Worm (Caenorhabditis elegans) whole organism, late embryonic: Measurements from ENCODE around the gene T22B2.3.

Experiments used
- C38D4.7 ChIP-seq: fragments of 200-800 bp; sonication (Bioruptor generic); optimal IDR thresholded peaks from 2 replicates; lab custom pipeline; 2018; ENCODE audit warnings: mild to moderate bottlenecking, missing genetic modification characterization, moderate library complexity, missing compliant biosample characterization
- K02D7.2 ChIP-seq: sonication (generic microtip); optimal IDR thresholded peaks from 2 replicates; lab custom pipeline; 2017; ENCODE audit warnings: mild to moderate bottlenecking, missing genetic modification characterization, missing compliant biosample characterization
- K09A11.1 ChIP-seq: sonication (generic microtip); optimal IDR thresholded peaks from 2 replicates; lab custom pipeline; 2017; ENCODE audit warnings: antibody characterized with exemption, mild to moderate bottlenecking, missing genetic modification characterization, missing compliant biosample characterization; ENCODE audit not compliant: insufficient read depth
- Y22D7AL.16 ChIP-seq: sonication (generic microtip); optimal IDR thresholded peaks from 2 replicates; lab custom pipeline; 2016; ENCODE audit warnings: missing genetic modification characterization, missing compliant biosample characterization
- ama-1 ChIP-seq: fragments of 150-350 bp; optimal IDR thresholded peaks from 2 replicates; lab custom pipeline; 2014
- ceh-14 ChIP-seq: sonication (generic microtip); optimal IDR thresholded peaks from 2 replicates; lab custom pipeline; 2016; ENCODE audit warnings: missing genotype, missing genetic modification characterization, missing compliant biosample characterization
- ceh-18 ChIP-seq: sonication (generic microtip); optimal IDR thresholded peaks from 2 replicates; lab custom pipeline; 2016; ENCODE audit warnings: missing genetic modification characterization, missing compliant biosample characterization
- ceh-2 ChIP-seq: sonication (generic microtip); optimal IDR thresholded peaks from 2 replicates; lab custom pipeline; 2016; ENCODE audit warnings: missing genotype, missing genetic modification characterization, missing compliant biosample characterization
- ceh-24 ChIP-seq: sonication (generic microtip); optimal IDR thresholded peaks from 2 replicates; lab custom pipeline; 2016; ENCODE audit warnings: mild to moderate bottlenecking, missing genetic modification characterization, missing compliant biosample characterization
- ceh-31 ChIP-seq: sonication (generic microtip); optimal IDR thresholded peaks from 2 replicates; lab custom pipeline; 2016; ENCODE audit warnings: missing genetic modification characterization, missing compliant biosample characterization
- ceh-48 ChIP-seq: sonication (generic microtip); optimal IDR thresholded peaks from 2 replicates; lab custom pipeline; 2016; ENCODE audit warnings: missing genetic modification characterization, inconsistent platforms, missing compliant biosample characterization
- che-1 ChIP-seq: sonication (generic microtip); optimal IDR thresholded peaks from 2 replicates; lab custom pipeline; 2016; ENCODE audit warnings: mild to moderate bottlenecking, missing genetic modification characterization, missing compliant biosample characterization
- dve-1 ChIP-seq: sonication (generic microtip); optimal IDR thresholded peaks from 2 replicates; lab custom pipeline; 2017; ENCODE audit warnings: antibody characterized with exemption, mild to moderate bottlenecking, missing genetic modification characterization, missing compliant biosample characterization
- elt-4 ChIP-seq: sonication (generic microtip); optimal IDR thresholded peaks from 2 replicates; lab custom pipeline; 2016; ENCODE audit warnings: missing genetic modification characterization, missing compliant biosample characterization
- eyg-1 ChIP-seq: sonication (generic microtip); optimal IDR thresholded peaks from 2 replicates; lab custom pipeline; 2016; ENCODE audit warnings: missing genotype, missing genetic modification characterization, missing compliant biosample characterization
- fax-1 ChIP-seq: sonication (generic microtip); optimal IDR thresholded peaks from 2 replicates; lab custom pipeline; 2016; ENCODE audit warnings: missing genotype, missing genetic modification characterization, missing compliant biosample characterization
- fkh-10 ChIP-seq: fragments of 150-350 bp; optimal IDR thresholded peaks from 2 replicates; lab custom pipeline; 2014; ENCODE audit warnings: missing biosample characterization, missing genetic modification reagents, missing genetic modification characterization
- fkh-6 ChIP-seq: sonication (generic microtip); optimal IDR thresholded peaks from 2 replicates; lab custom pipeline; 2016; ENCODE audit warnings: missing genetic modification characterization, missing compliant biosample characterization
- gmeb-2 ChIP-seq: sonication (generic microtip); optimal IDR thresholded peaks from 2 replicates; lab custom pipeline; 2016; ENCODE audit warnings: missing genetic modification characterization, inconsistent platforms, missing compliant biosample characterization
- hlh-13 ChIP-seq: fragments of 200-800 bp; sonication (Bioruptor generic); optimal IDR thresholded peaks from 2 replicates; lab custom pipeline; 2018; ENCODE audit warnings: mild to moderate bottlenecking, missing genetic modification characterization, missing compliant biosample characterization
- hlh-6 ChIP-seq: sonication (generic microtip); optimal IDR thresholded peaks from 2 replicates; lab custom pipeline; 2016; ENCODE audit warnings: missing genotype, missing genetic modification characterization, missing compliant biosample characterization
- hlh-8 ChIP-seq: sonication (generic microtip); optimal IDR thresholded peaks from 2 replicates; lab custom pipeline; 2016; ENCODE audit warnings: missing genotype, missing genetic modification characterization, missing compliant biosample characterization
- lim-6 ChIP-seq: sonication (generic microtip); optimal IDR thresholded peaks from 2 replicates; lab custom pipeline; 2016; ENCODE audit warnings: missing genetic modification characterization, missing compliant biosample characterization
- madf-2 ChIP-seq: sonication (generic microtip); optimal IDR thresholded peaks from 2 replicates; lab custom pipeline; 2017; ENCODE audit warnings: missing genetic modification characterization, missing compliant biosample characterization
- nfya-1 ChIP-seq: sonication (generic microtip); optimal IDR thresholded peaks from 2 replicates; lab custom pipeline; 2017; ENCODE audit warnings: missing genetic modification characterization, mild to moderate bottlenecking, missing compliant biosample characterization, antibody characterized with exemption, moderate library complexity
- odd-2 ChIP-seq: sonication (generic microtip); optimal IDR thresholded peaks from 2 replicates; lab custom pipeline; 2017; ENCODE audit warnings: antibody characterized with exemption, mild to moderate bottlenecking, missing genetic modification characterization, missing compliant biosample characterization
- pag-3 ChIP-seq: sonication (generic microtip); optimal IDR thresholded peaks from 2 replicates; lab custom pipeline; 2016; ENCODE audit warnings: missing compliant biosample characterization, missing genetic modification characterization, borderline replicate concordance
- pqm-1 ChIP-seq: sonication (generic microtip); optimal IDR thresholded peaks from 2 replicates; lab custom pipeline; 2016; ENCODE audit warnings: missing genetic modification characterization, missing compliant biosample characterization
- ref-2 ChIP-seq: sonication (generic microtip); optimal IDR thresholded peaks from 2 replicates; lab custom pipeline; 2016; ENCODE audit warnings: missing genetic modification characterization, missing compliant biosample characterization
- sox-4 ChIP-seq: sonication (generic microtip); optimal IDR thresholded peaks from 2 replicates; lab custom pipeline; 2017; ENCODE audit warnings: mild to moderate bottlenecking, missing genetic modification characterization, inconsistent platforms, missing compliant biosample characterization
- syd-9 ChIP-seq: sonication (generic microtip); optimal IDR thresholded peaks from 2 replicates; lab custom pipeline; 2016; ENCODE audit warnings: mild to moderate bottlenecking, missing genetic modification characterization, moderate library complexity, missing compliant biosample characterization
- ttx-3 ChIP-seq: sonication (generic microtip); optimal IDR thresholded peaks from 2 replicates; lab custom pipeline; 2016; ENCODE audit warnings: missing genetic modification reagents, missing genetic modification characterization, missing compliant biosample characterization
- unc-42 ChIP-seq: sonication (generic microtip); optimal IDR thresholded peaks from 2 replicates; lab custom pipeline; 2016; ENCODE audit warnings: missing genotype, missing genetic modification characterization, missing compliant biosample characterization
- unc-55 ChIP-seq: sonication (generic microtip); optimal IDR thresholded peaks from 2 replicates; lab custom pipeline; 2017; ENCODE audit warnings: missing biosample characterization, missing genetic modification reagents, missing genetic modification characterization
- unc-86 ChIP-seq: sonication (generic microtip); optimal IDR thresholded peaks from 2 replicates; lab custom pipeline; 2016; ENCODE audit warnings: missing genetic modification characterization, missing compliant biosample characterization
- ztf-16 ChIP-seq: sonication (generic microtip); optimal IDR thresholded peaks from 2 replicates; lab custom pipeline; 2017; ENCODE audit warnings: missing genetic modification characterization, missing compliant biosample characterization

T22B2.3 gene

DNA sequence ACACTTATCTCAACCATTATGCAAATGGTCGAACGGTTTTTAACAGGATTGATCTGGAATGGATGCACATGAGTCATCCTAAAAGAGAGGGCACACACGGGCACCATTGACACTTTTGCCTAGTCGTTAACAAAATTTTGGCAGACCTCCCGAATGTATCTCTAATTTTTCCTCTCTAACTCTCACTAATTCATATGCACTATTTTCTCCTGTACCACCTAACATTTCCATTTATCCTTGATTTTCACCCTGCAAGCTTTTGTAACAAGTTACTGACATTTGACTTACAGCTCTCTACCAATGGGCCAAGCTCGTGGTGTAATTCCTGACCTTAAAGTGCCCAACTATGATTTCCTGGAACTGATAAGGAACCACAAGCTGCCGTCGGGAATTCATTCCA is at the start of gene T22B2.3:
TSS of gene T22B2.3 (plus strand) at position 301 of the 400 bp plus-strand sequence.
- TF ChIP-seq sox-4 (tag; lab: Kevin White, UChicago) (no peak), ceh-48 (tag; lab: Kevin White, UChicago) (no peak), che-1 (tag; lab: Kevin White, UChicago) (no peak), hlh-8 (tag; lab: Kevin White, UChicago) (no peak), K02D7.2 (tag; lab: Kevin White, UChicago) (no peak), fkh-6 (tag; lab: Kevin White, UChicago) (no peak), ttx-3 (tag; lab: Kevin White, UChicago) (no peak), pag-3 (no peak), ceh-14 (tag; lab: Kevin White, UChicago) (no peak), elt-4 (tag; lab: Kevin White, UChicago) (no peak), Y22D7AL.16 (tag; lab: Kevin White, UChicago) (no peak), eyg-1 (no peak)
- TF ChIP-seq, all 69 proteins: peak for 0

DNA sequence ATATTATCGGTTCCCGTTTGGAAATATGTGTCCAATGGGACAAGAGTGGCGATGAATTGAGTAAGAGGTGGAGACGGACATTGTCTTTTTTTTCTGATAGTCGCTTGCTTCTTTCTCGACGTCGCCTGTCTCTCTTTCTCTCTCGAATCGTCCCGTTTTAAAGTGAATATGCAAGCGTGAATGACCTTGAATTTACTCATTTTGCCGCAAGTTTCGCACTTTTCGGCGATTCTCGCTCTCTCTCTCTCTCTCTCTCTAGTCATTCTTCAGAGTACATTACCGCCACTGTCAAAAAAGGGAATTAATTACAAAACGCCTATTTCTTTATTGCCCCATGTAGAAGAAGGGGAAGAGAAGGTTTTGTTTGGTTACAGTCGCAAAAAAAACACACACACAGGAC is 49.4 kb upstream of the T22B2.3 start:
- TF ChIP-seq hlh-6 (tag; lab: Kevin White, UChicago) = no peak
- TF ChIP-seq lim-6 = no peak
- no peak for TF ChIP-seq hlh-8 (tag; lab: Kevin White, UChicago)
- TF ChIP-seq, all 69 proteins: peak for 0

DNA sequence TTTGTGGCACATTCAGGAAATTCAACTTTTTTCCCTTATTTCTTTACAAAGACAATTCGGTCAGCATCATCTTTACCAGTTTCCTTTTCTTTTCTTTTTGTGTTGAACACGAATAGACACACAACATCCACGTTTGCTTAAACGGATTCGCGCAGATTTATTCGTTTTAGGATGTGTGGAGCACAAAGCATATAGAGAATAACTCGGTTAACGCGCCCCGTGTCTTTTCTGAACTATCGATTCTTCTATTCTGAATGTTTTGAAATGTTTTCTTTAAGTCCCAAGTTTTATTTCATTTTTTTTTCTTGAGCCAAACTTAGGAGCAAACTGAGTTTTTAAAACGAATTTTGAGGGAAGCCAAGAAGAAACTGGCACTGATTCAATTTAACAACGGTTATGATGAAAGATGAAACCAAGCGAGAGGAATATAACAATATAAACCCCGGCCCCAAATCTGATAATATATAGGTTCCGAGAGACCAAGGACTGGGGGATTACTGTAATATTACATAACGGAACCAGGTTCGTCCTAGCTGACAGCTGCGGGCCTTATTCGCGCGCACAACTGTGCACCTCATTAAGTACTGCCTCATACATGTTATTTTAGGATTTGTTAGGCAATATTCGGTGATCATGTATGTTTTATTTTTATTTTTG is 45.4 kb upstream of the T22B2.3 start:
- peak; percentile 92 for TF ChIP-seq unc-42 (tag; lab: Kevin White, UChicago)
- no peak for TF ChIP-seq fax-1 (tag; lab: Kevin White, UChicago)

DNA sequence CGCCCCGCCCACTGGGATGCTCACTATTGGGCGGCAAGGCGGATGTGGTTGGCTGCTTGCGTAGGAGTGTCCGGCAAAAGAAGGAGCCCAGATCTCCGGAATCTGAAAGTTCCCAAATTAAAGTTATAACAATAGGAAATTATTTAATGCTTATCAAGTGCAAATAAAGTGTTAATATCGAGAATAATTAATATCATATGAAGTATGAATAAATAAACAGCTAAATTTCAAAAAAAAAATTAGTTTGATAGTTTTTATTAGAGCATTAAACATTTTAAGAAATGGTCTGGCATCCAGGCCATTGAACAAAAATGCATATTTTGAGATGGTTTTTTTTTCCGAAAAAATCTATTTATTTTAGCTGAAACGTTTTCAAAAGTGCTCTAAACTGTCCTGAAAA is 43.7 kb upstream of the T22B2.3 start, which contains the start of gene lim-4:
TSS of gene lim-4 (minus strand) at position 101 of the 400 bp plus-strand sequence.
- TF ChIP-seq nfya-1 (tag; lab: Kevin White, UChicago) = peak; percentile 45
- no peak for TF ChIP-seq elt-4 (tag; lab: Kevin White, UChicago)
- TF ChIP-seq, all 69 proteins: peak for 1

DNA sequence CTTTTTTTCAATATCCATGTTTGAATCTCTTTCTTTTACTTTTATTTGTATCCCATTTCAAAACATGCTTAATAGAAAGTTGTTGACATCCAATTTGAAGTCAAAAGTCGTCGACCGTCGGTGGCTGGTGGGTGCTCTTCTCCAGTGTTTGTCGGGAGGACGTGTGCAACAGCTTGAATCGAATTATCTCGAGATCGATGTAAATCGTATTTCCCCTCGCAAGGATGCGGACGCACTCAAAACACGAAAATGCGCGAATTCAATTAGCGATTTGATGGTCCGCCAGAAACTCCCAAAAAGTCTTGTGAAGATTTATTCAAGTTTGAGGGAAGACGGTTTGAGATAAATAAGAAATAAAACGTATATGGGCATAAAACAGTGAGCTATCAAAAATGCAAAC is 41.4 kb upstream of the T22B2.3 start:
- TF ChIP-seq dve-1 (no peak), fkh-10 (GFP tag; lab: Kevin White, UChicago) (peak; percentile 11), unc-42 (tag; lab: Kevin White, UChicago) (peak; percentile 99)

DNA sequence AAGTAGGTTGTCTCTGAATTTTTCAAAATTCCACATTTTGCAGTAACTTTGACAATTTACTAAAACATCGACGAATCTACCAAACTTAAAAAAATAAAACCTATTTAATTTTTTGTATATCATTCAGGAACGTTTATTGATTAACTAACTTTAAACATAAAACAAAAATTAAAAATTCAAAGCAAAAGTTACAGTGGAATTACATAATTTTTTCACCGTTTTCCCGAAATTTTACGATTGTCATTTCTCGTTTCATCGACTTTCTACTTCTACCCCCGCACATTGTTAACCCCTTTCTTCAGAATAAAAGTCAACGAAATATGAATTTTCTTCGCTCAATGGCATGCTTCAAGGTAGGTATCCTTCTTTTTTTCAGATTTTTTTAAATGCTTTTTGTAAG is 38.9 kb upstream of the T22B2.3 start, which contains the start of gene F47F2.1:
TSS of gene F47F2.1 (plus strand) at position 301 of the 400 bp plus-strand sequence.
- no peak for TF ChIP-seq ztf-16 (tag; lab: Kevin White, UChicago)
- TF ChIP-seq ceh-24 = no peak
- no peak for TF ChIP-seq K09A11.1 (tag; lab: Kevin White, UChicago)
- no peak for TF ChIP-seq ceh-18 (tag; lab: Kevin White, UChicago)
- TF ChIP-seq madf-2 (tag; lab: Kevin White, UChicago) = no peak
- TF ChIP-seq, all 69 proteins: peak for 0

DNA sequence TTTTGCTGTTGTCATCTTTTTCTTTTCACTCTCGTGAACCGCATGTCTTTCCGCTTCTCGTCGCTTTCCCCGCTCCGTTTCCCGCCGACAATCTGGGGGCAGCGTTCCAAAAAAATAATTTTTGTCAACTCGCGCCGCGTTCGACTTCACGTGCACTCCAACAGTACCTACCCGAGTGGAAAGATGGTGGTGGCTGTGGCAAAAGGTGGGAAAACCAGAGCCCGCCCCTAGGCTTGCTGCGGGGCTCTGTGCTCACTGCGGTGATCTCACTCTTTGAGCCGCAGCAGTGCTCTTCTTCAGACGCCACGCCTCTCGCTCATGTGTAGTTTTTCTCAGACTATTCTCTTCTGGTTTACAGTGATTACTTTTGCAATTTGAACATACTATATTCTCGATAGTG is 29.5 kb upstream of the T22B2.3 start:
- TF ChIP-seq ceh-2 (no peak), ceh-31 (tag; lab: Kevin White, UChicago) (peak; percentile 32), syd-9 (tag; lab: Kevin White, UChicago) (peak; percentile 1)

DNA sequence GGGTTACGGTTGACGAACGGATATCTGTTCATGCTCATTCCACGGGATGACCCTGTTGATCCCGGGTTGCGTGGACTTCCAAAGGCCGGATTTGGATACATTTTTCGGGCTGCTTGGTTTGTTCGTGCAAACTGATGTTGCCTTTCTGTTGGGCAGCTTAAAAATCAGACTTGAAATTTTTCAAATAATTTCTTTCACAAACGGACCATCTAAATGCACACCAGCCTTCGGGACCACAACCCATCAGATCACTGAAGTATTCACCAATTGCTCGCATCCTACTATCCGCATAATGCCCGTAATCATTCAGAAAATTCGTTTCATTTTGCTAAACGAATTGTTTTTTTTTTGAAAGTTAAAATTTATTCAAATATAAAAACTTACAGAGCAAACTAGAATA is 21.5 kb upstream of the T22B2.3 start, which contains the start of gene F47F2.3:
TSS of gene F47F2.3 (minus strand) at position 101 of the 400 bp plus-strand sequence.
- no peak for TF ChIP-seq odd-2 (tag; lab: Kevin White, UChicago)
- no peak for TF ChIP-seq hlh-13 (GFP tag; lab: Kevin White, UChicago)
- no peak for TF ChIP-seq C38D4.7 (GFP tag; lab: Kevin White, UChicago)
- no peak for TF ChIP-seq unc-42 (tag; lab: Kevin White, UChicago)
- no peak for TF ChIP-seq pqm-1
- no peak for TF ChIP-seq ref-2 (tag; lab: Kevin White, UChicago)
- no peak for TF ChIP-seq ama-1 (lab: Kevin White, UChicago)
- TF ChIP-seq unc-86 = no peak
- no peak for TF ChIP-seq unc-55 (GFP tag; lab: Kevin White, UChicago)
- no peak for TF ChIP-seq gmeb-2 (tag; lab: Kevin White, UChicago)
- no peak for TF ChIP-seq hlh-6 (tag; lab: Kevin White, UChicago)
